Worm (Caenorhabditis elegans) whole organism, young adult: ENCODE data around the gene pfd-5.

Source experiments
- C17E4.6 ChIP-seq: fragments of 200-800 bp; sonication (Bioruptor generic); IDR thresholded peaks from 2 replicates; pipeline ENCODE4 v1.3.6; 2022; ENCODE audit warnings: missing genetic modification reagents, missing genetic modification characterization, missing compliant biosample characterization
- D2030.7 ChIP-seq: fragments of 200-800 bp; sonication (Bioruptor generic); IDR thresholded peaks from 2 replicates; pipeline ENCODE4 v1.3.6; 2022; ENCODE audit warnings: missing genetic modification reagents, missing genetic modification characterization, missing compliant biosample characterization
- F33H1.4 ChIP-seq: fragments of 200-800 bp; sonication (Bioruptor generic); IDR thresholded peaks from 2 replicates; pipeline ENCODE4 v1.3.6; 2022; ENCODE audit warnings: missing genetic modification reagents, missing genetic modification characterization, missing compliant biosample characterization
- K11D2.4 ChIP-seq: fragments of 200-800 bp; sonication (Bioruptor generic); IDR thresholded peaks from 2 replicates; pipeline ENCODE4 v1.3.6; 2022; ENCODE audit warnings: missing genetic modification reagents, missing genetic modification characterization, missing compliant biosample characterization
- T26A5.8 ChIP-seq: sonication (generic microtip); optimal IDR thresholded peaks from 2 replicates; lab custom pipeline; 2016; ENCODE audit warnings: missing genetic modification characterization, missing compliant biosample characterization
- Y53F4B.3 ChIP-seq: fragments of 200-800 bp; sonication (Bioruptor generic); IDR thresholded peaks from 2 replicates; pipeline ENCODE4 v1.3.6; 2022; ENCODE audit warnings: missing genetic modification reagents, missing genetic modification characterization, missing compliant biosample characterization
- Y79H2A.3 ChIP-seq: fragments of 200-800 bp; sonication (Bioruptor generic); conservative IDR thresholded peaks from 2 replicates; pipeline ENCODE4 v1.3.6; 2022; ENCODE audit warnings: missing genetic modification reagents, missing genetic modification characterization, missing compliant biosample characterization
- ZK185.1 ChIP-seq: sonication (generic microtip); optimal IDR thresholded peaks from 2 replicates; lab custom pipeline; 2016; ENCODE audit warnings: mild to moderate bottlenecking, missing genetic modification characterization, missing compliant biosample characterization; ENCODE audit not compliant: poor library complexity, severe bottlenecking
- ama-1 ChIP-seq, 3 experiments: fragments of 150-350 bp in 1 of 3; sonication (generic microtip) in 2 of 3; optimal IDR thresholded peaks; 2 replicates each; lab custom pipeline; 2014 to 2018; ENCODE audit warnings: missing biosample characterization in 2 of 3, missing genetic modification characterization in 2 of 3, missing genetic modification reagents in 2 of 3
- aptf-2 ChIP-seq: fragments of 200-800 bp; sonication (Bioruptor generic); conservative IDR thresholded peaks from 2 replicates; pipeline ENCODE4 v1.3.6; 2022; ENCODE audit warnings: missing genetic modification reagents, missing genetic modification characterization, missing compliant biosample characterization
- aptf-3 ChIP-seq: fragments of 200-800 bp; sonication (Bioruptor generic); IDR thresholded peaks from 2 replicates; pipeline ENCODE4 v1.3.6; 2022; ENCODE audit warnings: missing genetic modification characterization, missing compliant biosample characterization
- attf-3 ChIP-seq: fragments of 200-800 bp; sonication (Bioruptor generic); conservative IDR thresholded peaks from 2 replicates; pipeline ENCODE4 v1.3.6; 2022; ENCODE audit warnings: missing genetic modification reagents, missing genetic modification characterization, missing compliant biosample characterization
- attf-5 ChIP-seq: fragments of 200-800 bp; sonication (Bioruptor generic); optimal IDR thresholded peaks from 2 replicates; lab custom pipeline; 2018; ENCODE audit warnings: mild to moderate bottlenecking, missing genetic modification characterization, missing compliant biosample characterization
- attf-6 ChIP-seq: fragments of 200-800 bp; sonication (Bioruptor generic); IDR thresholded peaks from 2 replicates; pipeline ENCODE4 v1.3.6; 2022; ENCODE audit warnings: missing genetic modification reagents, missing genetic modification characterization, missing compliant biosample characterization
- bed-2 ChIP-seq: fragments of 200-800 bp; sonication (Bioruptor generic); IDR thresholded peaks from 2 replicates; pipeline ENCODE4 v1.3.6; 2022; ENCODE audit warnings: missing genetic modification reagents, missing genetic modification characterization, missing compliant biosample characterization
- cebp-2 ChIP-seq: fragments of 200-800 bp; sonication (Bioruptor generic); IDR thresholded peaks from 2 replicates; pipeline ENCODE4 v1.3.6; 2022; ENCODE audit warnings: missing genetic modification characterization, missing compliant biosample characterization
- ceh-27 ChIP-seq: fragments of 200-800 bp; sonication (Bioruptor generic); optimal IDR thresholded peaks from 2 replicates; lab custom pipeline; 2018; ENCODE audit warnings: mild to moderate bottlenecking, missing genetic modification characterization, moderate library complexity, missing compliant biosample characterization
- ceh-40 ChIP-seq: fragments of 200-800 bp; sonication (Bioruptor generic); IDR thresholded peaks from 2 replicates; pipeline ENCODE4 v1.3.6; 2022; ENCODE audit warnings: missing genetic modification characterization, missing compliant biosample characterization
- ceh-58 ChIP-seq: fragments of 200-800 bp; sonication (Bioruptor generic); IDR thresholded peaks from 2 replicates; pipeline ENCODE4 v1.3.6; 2022; ENCODE audit warnings: missing genetic modification characterization, missing compliant biosample characterization
- ceh-79 ChIP-seq: sonication (generic microtip); optimal IDR thresholded peaks from 2 replicates; lab custom pipeline; 2017; ENCODE audit warnings: mild to moderate bottlenecking, missing genetic modification characterization, missing compliant biosample characterization
- chd-7 ChIP-seq: sonication (generic microtip); optimal IDR thresholded peaks from 2 replicates; lab custom pipeline; 2016; ENCODE audit warnings: mild to moderate bottlenecking, missing genetic modification characterization, moderate library complexity, missing compliant biosample characterization
- dpl-1 ChIP-seq: fragments of 150-350 bp; optimal IDR thresholded peaks from 2 replicates; lab custom pipeline; 2014; ENCODE audit warnings: missing biosample characterization, missing genetic modification reagents, missing genetic modification characterization
- efl-1 ChIP-seq: fragments of 150-350 bp; optimal IDR thresholded peaks from 2 replicates; lab custom pipeline; 2014; ENCODE audit warnings: missing biosample characterization, missing genetic modification reagents, missing genetic modification characterization
- fkh-3 ChIP-seq: sonication (generic microtip); optimal IDR thresholded peaks from 2 replicates; lab custom pipeline; 2016; ENCODE audit warnings: mild to moderate bottlenecking, missing genetic modification characterization, missing compliant biosample characterization
- hrde-1 ChIP-seq: sonication (generic microtip); optimal IDR thresholded peaks from 2 replicates; lab custom pipeline; 2016; ENCODE audit warnings: missing genetic modification characterization, mild to moderate bottlenecking, missing compliant biosample characterization, moderate library complexity, missing genotype, missing genetic modification reagents, borderline replicate concordance
- hsf-1 ChIP-seq: fragments of 200-800 bp; sonication (Bioruptor generic); IDR thresholded peaks from 2 replicates; pipeline ENCODE4 v1.3.6; 2022; ENCODE audit warnings: missing genetic modification reagents, missing genetic modification characterization, missing compliant biosample characterization
- let-526 ChIP-seq: fragments of 200-800 bp; sonication (Bioruptor generic); IDR thresholded peaks from 2 replicates; pipeline ENCODE4 v1.3.6; 2022; ENCODE audit warnings: missing genetic modification reagents, missing genetic modification characterization, missing compliant biosample characterization
- lin-35 ChIP-seq, 3 experiments: fragments of 150-350 bp in 2 of 3; sonication (generic microtip) in 1 of 3; optimal IDR thresholded peaks; 2 replicates each; lab custom pipeline; 2014 to 2018; ENCODE audit warnings: missing biosample characterization in 3 of 3, missing genetic modification characterization in 3 of 3, missing genetic modification reagents in 3 of 3
- lin-54 ChIP-seq: fragments of 200-800 bp; sonication (Bioruptor generic); optimal IDR thresholded peaks from 2 replicates; lab custom pipeline; 2018; ENCODE audit warnings: mild to moderate bottlenecking, missing genetic modification characterization, missing compliant biosample characterization
- lsl-1 ChIP-seq: fragments of 200-800 bp; sonication (Bioruptor generic); optimal IDR thresholded peaks from 2 replicates; lab custom pipeline; 2018; ENCODE audit warnings: mild to moderate bottlenecking, missing genetic modification characterization, moderate library complexity, missing compliant biosample characterization
- mcd-1 ChIP-seq: fragments of 200-800 bp; sonication (Bioruptor generic); IDR thresholded peaks from 2 replicates; pipeline ENCODE4 v1.3.6; 2022; ENCODE audit warnings: missing genetic modification reagents, missing genetic modification characterization, missing compliant biosample characterization
- mel-28 ChIP-seq: sonication (generic microtip); optimal IDR thresholded peaks from 2 replicates; lab custom pipeline; 2016; ENCODE audit warnings: borderline replicate concordance, mild to moderate bottlenecking, missing genetic modification characterization, missing compliant biosample characterization
- nfya-2 ChIP-seq: fragments of 200-800 bp; sonication (Bioruptor generic); IDR thresholded peaks from 2 replicates; pipeline ENCODE4 v1.3.6; 2022; ENCODE audit warnings: missing genetic modification reagents, missing genetic modification characterization, missing compliant biosample characterization
- rcor-1 ChIP-seq: fragments of 200-800 bp; sonication (Bioruptor generic); IDR thresholded peaks from 2 replicates; pipeline ENCODE4 v1.3.6; 2022; ENCODE audit warnings: missing genetic modification reagents, missing genetic modification characterization, missing compliant biosample characterization
- sea-2 ChIP-seq: fragments of 200-800 bp; sonication (Bioruptor generic); IDR thresholded peaks from 2 replicates; pipeline ENCODE4 v1.3.6; 2022; ENCODE audit warnings: missing genetic modification characterization, missing compliant biosample characterization
- snpc-1.3 ChIP-seq: sonication (generic microtip); optimal IDR thresholded peaks from 2 replicates; lab custom pipeline; 2017; ENCODE audit warnings: missing genetic modification characterization, mild to moderate bottlenecking, missing compliant biosample characterization, antibody characterized with exemption, moderate library complexity, missing genotype, missing genetic modification reagents; ENCODE audit not compliant: insufficient read depth
- snpc-4 ChIP-seq, 5 experiments: fragments of 150-350 bp in 1 of 5; sonication (generic microtip) in 4 of 5; optimal IDR thresholded peaks; 2 replicates each; lab custom pipeline; 2014 to 2018; ENCODE audit warnings: missing genetic modification characterization in 5 of 5, missing biosample characterization in 3 of 5, antibody characterized with exemption in 2 of 5, mild to moderate bottlenecking in 2 of 5, missing compliant biosample characterization in 2 of 5, missing genotype in 2 of 5, moderate library complexity in 2 of 5, missing genetic modification reagents in 1 of 5
- unc-130 ChIP-seq: sonication (generic microtip); optimal IDR thresholded peaks from 2 replicates; lab custom pipeline; 2016; ENCODE audit warnings: missing genetic modification reagents, missing genetic modification characterization, missing compliant biosample characterization
- zim-3 ChIP-seq: sonication (generic microtip); optimal IDR thresholded peaks from 2 replicates; lab custom pipeline; 2017; ENCODE audit warnings: mild to moderate bottlenecking, missing genetic modification characterization, moderate library complexity, missing compliant biosample characterization
- ztf-18 ChIP-seq: sonication (generic microtip); optimal IDR thresholded peaks from 2 replicates; lab custom pipeline; 2016; ENCODE audit warnings: missing genotype, mild to moderate bottlenecking, missing genetic modification characterization, missing compliant biosample characterization

Gene pfd-5

DNA sequence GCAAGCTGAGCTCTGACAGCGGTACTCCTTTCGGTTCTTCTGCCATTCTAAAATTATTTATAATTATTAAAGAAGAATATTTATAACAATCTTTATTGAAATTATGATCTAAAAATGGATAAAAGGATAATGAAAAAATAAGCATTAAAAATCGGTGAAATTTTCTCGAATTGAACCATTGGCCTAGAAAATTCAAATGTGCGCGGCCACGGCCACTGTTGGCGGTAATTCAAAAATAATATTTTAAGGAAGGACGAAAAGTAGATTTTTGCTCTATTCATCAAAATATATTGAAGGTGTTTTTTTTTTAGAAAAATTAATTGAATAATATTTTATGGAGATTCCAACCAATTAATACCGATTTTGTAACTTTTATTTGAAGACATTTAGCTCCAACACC lies at the start of gene pfd-5:
Gene pfd-5, minus strand, starts transcription at position 47 of the 400 bp plus-strand sequence.
- TF ChIP-seq attf-3 (GFP tag; lab: Robert Waterston, UW) (no peak), Y79H2A.3 (GFP tag; lab: Robert Waterston, UW) (no peak), T26A5.8 (tag; lab: Kevin White, UChicago) (no peak), snpc-1.3 (tag; lab: Kevin White, UChicago) (no peak), dpl-1 (GFP tag; lab: Kevin White, UChicago) (peak; percentile 70), lin-35 (GFP tag; optimal IDR thresholded peaks at IDR 0.05; lab: Kevin White, UChicago) (peak in 2 of 3 experiments; percentile 32 to 93), K11D2.4 (GFP tag; lab: Robert Waterston, UW) (no peak), snpc-4 (GFP tag; optimal IDR thresholded peaks at IDR 0.05; lab: Kevin White, UChicago) (no peak), snpc-4 (tag; optimal IDR thresholded peaks at IDR 0.05; lab: Kevin White, UChicago) (peak in 1 of 4 experiments; percentile 20), fkh-3 (no peak), zim-3 (tag; lab: Kevin White, UChicago) (no peak), cebp-2 (GFP tag; lab: Robert Waterston, UW) (no peak), ztf-18 (tag; lab: Kevin White, UChicago) (peak; percentile 11), hsf-1 (GFP tag; lab: Robert Waterston, UW) (0 out of 2 replicates have a peak, but pooled peaks have one; percentile 46), ceh-27 (GFP tag; lab: Kevin White, UChicago) (peak; percentile 50), lin-54 (GFP tag; lab: Kevin White, UChicago) (peak; percentile 98), ceh-40 (no peak), bed-2 (no peak), Y53F4B.3 (no peak), D2030.7 (peak; percentile 39), hrde-1 (no peak), ceh-58 (no peak), attf-5 (GFP tag; lab: Kevin White, UChicago) (no peak), aptf-3 (GFP tag; lab: Robert Waterston, UW) (no peak), mel-28 (no peak), aptf-2 (GFP tag; lab: Robert Waterston, UW) (no peak), lsl-1 (GFP tag; lab: Kevin White, UChicago) (peak; percentile 11), rcor-1 (GFP tag; lab: Robert Waterston, UW) (peak; percentile 60), mcd-1 (GFP tag; lab: Robert Waterston, UW) (peak; percentile 55; the same call in 1 of the 2 replicates), unc-130 (GFP tag; lab: Kevin White, UChicago) (peak; percentile 66), F33H1.4 (GFP tag; lab: Robert Waterston, UW) (peak; percentile 63), ZK185.1 (tag; lab: Kevin White, UChicago) (peak; percentile 55), sea-2 (GFP tag; lab: Robert Waterston, UW) (no peak), nfya-2 (GFP tag; lab: Robert Waterston, UW) (no peak), ceh-79 (tag; lab: Kevin White, UChicago) (no peak), efl-1 (GFP tag; lab: Kevin White, UChicago) (peak; percentile 90), C17E4.6 (GFP tag; lab: Robert Waterston, UW) (no peak), ama-1 (optimal IDR thresholded peaks at IDR 0.05; lab: Kevin White, UChicago) (no peak), ama-1 (GFP tag; optimal IDR thresholded peaks at IDR 0.05; lab: Kevin White, UChicago) (no peak), chd-7 (no peak), attf-6 (GFP tag; lab: Robert Waterston, UW) (no peak), let-526 (GFP tag; lab: Robert Waterston, UW) (no peak)
- TF ChIP-seq, all 124 proteins: peak for 15
